Worm (Caenorhabditis elegans) whole organism, early embryonic: Measurements from ENCODE around the gene F21G4.6.

Source experiments
- ama-1 ChIP-seq: fragments of 150-350 bp; optimal IDR thresholded peaks from 2 replicates; lab custom pipeline; 2014
- ceh-36 ChIP-seq: sonication (generic microtip); optimal IDR thresholded peaks from 2 replicates; lab custom pipeline; 2016; ENCODE audit warnings: missing genetic modification characterization, inconsistent platforms, missing compliant biosample characterization
- ets-7 ChIP-seq: sonication (generic microtip); optimal IDR thresholded peaks from 2 replicates; lab custom pipeline; 2016; ENCODE audit warnings: missing genotype, missing genetic modification characterization, missing compliant biosample characterization
- hmbx-1 ChIP-seq: sonication (generic microtip); optimal IDR thresholded peaks from 2 replicates; lab custom pipeline; 2016; ENCODE audit warnings: mild to moderate bottlenecking, missing genetic modification characterization, missing compliant biosample characterization
- hmg-4 ChIP-seq: fragments of 200-800 bp; sonication (Bioruptor generic); optimal IDR thresholded peaks from 2 replicates; lab custom pipeline; 2018; ENCODE audit warnings: mild to moderate bottlenecking, missing genetic modification characterization, missing compliant biosample characterization
- hnd-1 ChIP-seq: sonication (generic microtip); optimal IDR thresholded peaks from 2 replicates; lab custom pipeline; 2016; ENCODE audit warnings: missing genetic modification characterization, missing compliant biosample characterization
- tbx-11 ChIP-seq: fragments of 200-800 bp; sonication (Bioruptor generic); IDR thresholded peaks from 2 replicates; pipeline ENCODE4 v1.3.6; 2022; ENCODE audit warnings: missing genetic modification characterization, missing compliant biosample characterization

ce11 chrX:9954483-9955041 lies 37.3 kb upstream of the F21G4.6 start, which contains the start of gene cysl-1:
- TF ChIP-seq tbx-11 (GFP tag; lab: Robert Waterston, UW) (no peak), hmbx-1 (tag; lab: Kevin White, UChicago) (no peak), ceh-36 (tag; lab: Kevin White, UChicago) (no peak), hnd-1 (tag; lab: Kevin White, UChicago) (no peak), hmg-4 (GFP tag; lab: Kevin White, UChicago) (no peak), ama-1 (lab: Kevin White, UChicago) (no peak), ets-7 (tag; lab: Kevin White, UChicago) (no peak)
